Fruit fly (Drosophila melanogaster): Measurements from ENCODE around the gene CG7650.

The CG7650 gene

DNA sequence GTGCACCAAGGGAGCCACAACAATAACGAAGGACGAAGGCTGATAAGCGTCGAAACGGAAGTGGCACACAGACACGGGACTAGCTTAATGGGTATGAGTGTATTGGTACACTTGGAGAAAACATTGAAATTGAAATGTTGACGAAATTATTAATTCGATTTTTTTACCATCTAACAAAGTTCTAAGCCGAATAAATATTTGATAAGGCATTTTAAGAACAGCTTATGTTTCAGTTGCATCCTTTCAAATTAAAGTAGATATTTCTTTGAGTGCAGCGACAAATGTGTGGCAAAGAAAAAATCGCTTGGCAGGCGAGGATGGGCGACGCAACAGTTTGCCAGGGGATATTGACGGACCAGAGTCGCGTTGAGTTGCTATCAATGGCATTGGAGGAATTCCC is 29.8 kb upstream of the CG7650 start:
- no peak for TF ChIP-seq CG17806 (tag; optimal IDR thresholded peaks at IDR 0.05)
- TF ChIP-seq CG15710 (tag; optimal IDR thresholded peaks at IDR 0.05), result no peak
- no peak for TF ChIP-seq CG13204 (GFP tag; optimal IDR thresholded peaks at IDR 0.05)
- TF ChIP-seq CG14655 (GFP tag; optimal IDR thresholded peaks at IDR 0.05), result no peak
- TF ChIP-seq Ets98B (GFP tag; IDR thresholded peaks at IDR 0.05), result no peak
- TF ChIP-seq EcR (GFP tag; optimal IDR thresholded peaks at IDR 0.05), result no peak
- no peak for TF ChIP-seq CG4496 (GFP tag; IDR thresholded peaks at IDR 0.05)
- TF ChIP-seq CG8159 (tag; optimal IDR thresholded peaks at IDR 0.05), result no peak
- TF ChIP-seq CG32121 (GFP tag; IDR thresholded peaks at IDR 0.05), result no peak
- TF ChIP-seq rn (GFP tag; IDR thresholded peaks at IDR 0.05), result no peak
- TF ChIP-seq CG9948 (tag; optimal IDR thresholded peaks at IDR 0.05), result no peak
- no peak for TF ChIP-seq Snoo (tag; optimal IDR thresholded peaks at IDR 0.05)
- no peak for TF ChIP-seq gl (tag; optimal IDR thresholded peaks at IDR 0.05)
- no peak for TF ChIP-seq Pif1B (GFP tag; optimal IDR thresholded peaks at IDR 0.05)
- TF ChIP-seq Pif1A (GFP tag; optimal IDR thresholded peaks at IDR 0.05), result no peak
- TF ChIP-seq CG10348 (GFP tag; IDR thresholded peaks at IDR 0.05), result no peak
- TF ChIP-seq CG34367 (tag; optimal IDR thresholded peaks at IDR 0.05), result no peak
- TF ChIP-seq fd96Ca (GFP tag; IDR thresholded peaks at IDR 0.05), result no peak
- TF ChIP-seq D1 (tag; optimal IDR thresholded peaks at IDR 0.05), result no peak
- TF ChIP-seq CG12605 (GFP tag; IDR thresholded peaks at IDR 0.05), result no peak

- TF ChIP-seq D1 (tag; optimal IDR thresholded peaks at IDR 0.05), result no peak
- no peak for TF ChIP-seq CG15710 (tag; optimal IDR thresholded peaks at IDR 0.05)
- TF ChIP-seq CG13204 (GFP tag; optimal IDR thresholded peaks at IDR 0.05), result no peak
- no peak for TF ChIP-seq CG17806 (tag; optimal IDR thresholded peaks at IDR 0.05)
- no peak for TF ChIP-seq CG32121 (GFP tag; IDR thresholded peaks at IDR 0.05)
- TF ChIP-seq EcR (GFP tag; optimal IDR thresholded peaks at IDR 0.05), result no peak
- TF ChIP-seq gl (tag; optimal IDR thresholded peaks at IDR 0.05), result no peak
- no peak for TF ChIP-seq CG34367 (tag; optimal IDR thresholded peaks at IDR 0.05)
- TF ChIP-seq CG8301 (tag; optimal IDR thresholded peaks at IDR 0.05), result no peak
- no peak for TF ChIP-seq CG9948 (tag; optimal IDR thresholded peaks at IDR 0.05)
- TF ChIP-seq CG4496 (GFP tag; IDR thresholded peaks at IDR 0.05), result no peak
- TF ChIP-seq CG12605 (GFP tag; IDR thresholded peaks at IDR 0.05), result no peak
- TF ChIP-seq CG14655 (GFP tag; optimal IDR thresholded peaks at IDR 0.05), result no peak
- no peak for TF ChIP-seq CG8159 (tag; optimal IDR thresholded peaks at IDR 0.05)
- TF ChIP-seq Snoo (tag; optimal IDR thresholded peaks at IDR 0.05), result no peak
- TF ChIP-seq rn (GFP tag; IDR thresholded peaks at IDR 0.05), result no peak
- no peak for TF ChIP-seq CG10348 (GFP tag; IDR thresholded peaks at IDR 0.05)
Observed at dm6 chr3L:15638524-15638923, 28.3 kb upstream of the CG7650 start.

DNA sequence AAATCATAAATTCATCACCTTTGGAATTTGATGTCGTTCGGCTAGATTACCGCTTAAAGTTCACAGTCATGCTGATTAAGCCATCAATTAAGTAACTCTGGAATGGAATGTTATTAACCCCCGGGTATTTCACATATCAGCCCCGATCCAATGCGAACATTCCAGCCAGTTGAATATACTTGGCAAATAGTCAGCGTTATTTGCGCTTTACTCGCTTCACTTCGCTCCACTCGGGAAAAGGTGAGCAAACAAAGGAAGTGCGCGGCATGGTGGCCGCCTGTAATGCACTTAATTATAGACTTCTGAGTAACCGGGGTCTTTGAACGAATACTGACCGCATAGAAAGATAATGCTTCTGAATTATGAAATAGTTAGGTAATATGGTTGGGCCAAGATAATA is 27.4 kb upstream of the CG7650 start:
- no peak for TF ChIP-seq CG15710 (tag; optimal IDR thresholded peaks at IDR 0.05)
- TF ChIP-seq CG9948 (tag; optimal IDR thresholded peaks at IDR 0.05), result no peak
- peak; percentile 36 for TF ChIP-seq gl (tag; optimal IDR thresholded peaks at IDR 0.05)
- TF ChIP-seq Pif1A (GFP tag; optimal IDR thresholded peaks at IDR 0.05), result peak; percentile 34
- TF ChIP-seq EcR (GFP tag; optimal IDR thresholded peaks at IDR 0.05), result peak; percentile 89

- TF ChIP-seq CG14655 (GFP tag; optimal IDR thresholded peaks at IDR 0.05), result no peak
- TF ChIP-seq Snoo (tag; optimal IDR thresholded peaks at IDR 0.05), result no peak
- TF ChIP-seq CG4496 (GFP tag; IDR thresholded peaks at IDR 0.05), result no peak
- TF ChIP-seq fd96Ca (GFP tag; IDR thresholded peaks at IDR 0.05), result no peak
- TF ChIP-seq Pif1B (GFP tag; optimal IDR thresholded peaks at IDR 0.05), result no peak
- no peak for TF ChIP-seq EcR (GFP tag; optimal IDR thresholded peaks at IDR 0.05)
Observed at dm6 chr3L:15636978-15637377, 26.8 kb upstream of the CG7650 start.

DNA sequence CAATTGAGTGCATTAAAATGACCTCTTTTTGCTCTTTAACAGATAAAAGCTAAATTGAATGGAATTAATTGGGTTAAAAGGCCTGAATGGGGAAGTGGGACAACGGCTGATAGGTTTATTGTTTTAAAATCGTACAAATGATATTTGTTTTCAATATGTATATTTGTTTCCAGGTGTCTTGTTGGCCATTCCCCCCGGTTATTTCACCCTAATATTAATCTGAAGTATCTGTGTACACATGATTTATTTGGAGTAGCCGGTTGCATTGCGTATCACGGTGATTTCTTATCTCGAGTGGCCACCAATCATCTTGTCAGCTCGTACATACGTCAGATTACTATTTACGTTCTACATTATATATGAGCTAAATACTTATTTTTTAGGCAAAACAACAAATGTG is 26.2 kb upstream of the CG7650 start:
- peak; percentile 1 for TF ChIP-seq EcR (GFP tag; optimal IDR thresholded peaks at IDR 0.05)
- TF ChIP-seq CG15710 (tag; optimal IDR thresholded peaks at IDR 0.05), result no peak

DNA sequence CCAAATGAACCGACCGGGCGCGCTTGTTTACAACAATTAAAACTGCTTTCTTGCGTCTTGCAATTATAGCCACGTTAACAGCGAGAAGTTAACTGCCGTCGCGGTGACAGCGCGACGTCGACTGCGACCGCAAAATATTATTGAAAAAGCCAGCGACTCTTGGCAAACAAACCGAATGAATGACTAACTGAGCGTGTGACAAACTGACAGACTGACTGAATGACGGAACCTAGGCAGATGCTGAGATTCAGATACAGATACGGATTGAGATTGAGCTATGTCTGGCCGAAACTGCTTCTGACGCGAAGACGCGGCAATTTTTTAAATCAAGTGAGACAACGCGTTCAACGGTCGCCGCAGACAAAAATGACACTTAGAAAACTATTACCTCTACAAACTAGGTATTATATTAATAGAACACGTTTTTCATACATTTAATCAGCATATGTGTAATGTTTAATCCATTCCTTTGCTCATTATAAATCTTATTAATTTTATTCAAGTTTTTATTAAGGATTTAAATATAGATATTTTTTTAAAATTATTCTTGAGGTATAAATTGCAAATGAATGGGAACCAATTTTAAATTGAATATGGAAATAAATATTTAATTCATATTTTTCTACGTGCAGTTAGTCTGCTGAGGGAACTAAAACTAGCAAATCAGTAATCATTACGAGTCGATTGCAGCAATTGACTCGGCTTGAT is 24.3 kb upstream of the CG7650 start:
- TF ChIP-seq CG12605 (GFP tag; IDR thresholded peaks at IDR 0.05) (no peak), EcR (GFP tag; optimal IDR thresholded peaks at IDR 0.05) (no peak), CG15710 (tag; optimal IDR thresholded peaks at IDR 0.05) (no peak), gl (tag; optimal IDR thresholded peaks at IDR 0.05) (no peak), CG4496 (GFP tag; IDR thresholded peaks at IDR 0.05) (no peak), Ets98B (GFP tag; IDR thresholded peaks at IDR 0.05) (no peak), D1 (tag; optimal IDR thresholded peaks at IDR 0.05) (no peak), CG10348 (GFP tag; IDR thresholded peaks at IDR 0.05) (no peak), CG32121 (GFP tag; IDR thresholded peaks at IDR 0.05) (no peak), CG13204 (GFP tag; optimal IDR thresholded peaks at IDR 0.05) (no peak), Pif1A (GFP tag; optimal IDR thresholded peaks at IDR 0.05) (no peak), CG8301 (tag; optimal IDR thresholded peaks at IDR 0.05) (no peak), Snoo (tag; optimal IDR thresholded peaks at IDR 0.05) (no peak), CG9948 (tag; optimal IDR thresholded peaks at IDR 0.05) (no peak)

DNA sequence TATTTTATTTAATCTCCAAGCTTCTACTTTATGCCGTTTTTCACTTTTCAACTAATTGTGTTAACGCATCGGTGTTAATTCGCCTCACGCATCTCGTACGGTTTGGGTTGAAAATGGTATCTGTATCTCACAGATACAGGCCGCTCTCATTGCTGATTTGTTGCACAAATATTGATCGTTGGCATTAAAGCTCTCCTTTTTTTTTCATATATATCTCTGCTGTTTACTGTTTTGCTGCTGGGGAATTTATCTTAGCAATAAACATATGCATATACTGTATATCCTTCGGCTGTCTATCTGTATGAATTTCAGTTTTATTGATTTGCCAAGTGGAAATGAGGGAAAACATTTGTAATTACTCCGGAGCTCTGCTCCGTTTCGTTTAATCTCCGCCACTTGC is 22.5 kb upstream of the CG7650 start:
- TF ChIP-seq rn (GFP tag; IDR thresholded peaks at IDR 0.05) (no peak), CG14655 (GFP tag; optimal IDR thresholded peaks at IDR 0.05) (no peak), CG34367 (tag; optimal IDR thresholded peaks at IDR 0.05) (no peak), CG32121 (GFP tag; IDR thresholded peaks at IDR 0.05) (no peak), CG8159 (tag; optimal IDR thresholded peaks at IDR 0.05) (no peak), Ets98B (GFP tag; IDR thresholded peaks at IDR 0.05) (no peak), EcR (GFP tag; optimal IDR thresholded peaks at IDR 0.05) (no peak), CG10348 (GFP tag; IDR thresholded peaks at IDR 0.05) (no peak), CG8301 (tag; optimal IDR thresholded peaks at IDR 0.05) (no peak), CG9948 (tag; optimal IDR thresholded peaks at IDR 0.05) (no peak), CG4496 (GFP tag; IDR thresholded peaks at IDR 0.05) (no peak), Pif1B (GFP tag; optimal IDR thresholded peaks at IDR 0.05) (no peak), fd96Ca (GFP tag; IDR thresholded peaks at IDR 0.05) (no peak), Snoo (tag; optimal IDR thresholded peaks at IDR 0.05) (no peak)

Measured in whole organism, pupa.